Fruit fly (Drosophila melanogaster) whole organism, adult: ENCODE measurements around the gene nonC.

Source experiments
- CG11617 ChIP-seq: fragments of 200-800 bp; sonication (Bioruptor generic); optimal IDR thresholded peaks from 2 replicates; lab custom pipeline; 2017; ENCODE audit warnings: mild to moderate bottlenecking, missing biosample characterization, missing genetic modification reagents, missing genetic modification characterization
- CG12768 ChIP-seq: fragments of 200-800 bp; sonication (Bioruptor generic); optimal IDR thresholded peaks from 2 replicates; lab custom pipeline; 2017; ENCODE audit warnings: missing biosample characterization, missing genetic modification characterization, mild to moderate bottlenecking, moderate library complexity, missing genetic modification reagents
- CG14711 ChIP-seq: fragments of 200-800 bp; sonication (Bioruptor generic); optimal IDR thresholded peaks from 2 replicates; lab custom pipeline; 2018; ENCODE audit warnings: missing biosample characterization, mild to moderate bottlenecking, missing genetic modification characterization, moderate library complexity
- CG1620 ChIP-seq: fragments of 200-800 bp; sonication (Bioruptor generic); optimal IDR thresholded peaks from 2 replicates; lab custom pipeline; 2016; ENCODE audit warnings: missing biosample characterization, missing genetic modification characterization
- CG33017 ChIP-seq: fragments of 200-800 bp; sonication (Bioruptor generic); optimal IDR thresholded peaks from 2 replicates; lab custom pipeline; 2018; ENCODE audit warnings: missing biosample characterization, mild to moderate bottlenecking, missing genetic modification characterization, moderate library complexity
- CG5204 ChIP-seq: fragments of 200-800 bp; sonication (Bioruptor generic); optimal IDR thresholded peaks from 2 replicates; lab custom pipeline; 2016; ENCODE audit warnings: missing biosample characterization, missing genetic modification characterization
- CG7045 ChIP-seq: fragments of 200-800 bp; sonication (Bioruptor generic); optimal IDR thresholded peaks from 2 replicates; lab custom pipeline; 2017; ENCODE audit warnings: missing biosample characterization, mild to moderate bottlenecking, missing genetic modification characterization
- CG7101 ChIP-seq: fragments of 200-800 bp; sonication (Bioruptor generic); optimal IDR thresholded peaks from 2 replicates; lab custom pipeline; 2018; ENCODE audit warnings: missing biosample characterization, mild to moderate bottlenecking, missing genetic modification characterization, moderate library complexity
- Clk ChIP-seq: fragments of 200-800 bp; sonication (Bioruptor generic); optimal IDR thresholded peaks from 2 replicates; lab custom pipeline; 2017; ENCODE audit warnings: missing biosample characterization, missing genetic modification characterization
- Crg-1 ChIP-seq: fragments of 200-800 bp; sonication (Bioruptor generic); optimal IDR thresholded peaks from 2 replicates; lab custom pipeline; 2016; ENCODE audit warnings: missing biosample characterization, missing genetic modification characterization
- Hr96 ChIP-seq: fragments of 200-800 bp; sonication (Bioruptor generic); optimal IDR thresholded peaks from 2 replicates; lab custom pipeline; 2016; ENCODE audit warnings: missing biosample characterization, missing genetic modification characterization
- Mnt ChIP-seq: fragments of 200-800 bp; sonication (Bioruptor generic); optimal IDR thresholded peaks from 2 replicates; lab custom pipeline; 2016; ENCODE audit warnings: missing biosample characterization, mild to moderate bottlenecking, missing genetic modification characterization
- bab1 ChIP-seq: fragments of 200-800 bp; sonication (Bioruptor generic); optimal IDR thresholded peaks from 3 replicates; lab custom pipeline; 2019; ENCODE audit warnings: missing biosample characterization, mild to moderate bottlenecking, missing genetic modification characterization, moderate library complexity
- cic ChIP-seq: fragments of 200-800 bp; sonication (Bioruptor generic); optimal IDR thresholded peaks from 2 replicates; lab custom pipeline; 2017; ENCODE audit warnings: missing biosample characterization, mild to moderate bottlenecking, missing genetic modification characterization, moderate library complexity
- cnc ChIP-seq, 2 experiments: fragments of >200 bp; optimal IDR thresholded peaks; 2 replicates each; lab custom pipeline; 2017
- kay ChIP-seq: fragments of 200-800 bp; sonication (Bioruptor generic); peaks from one replicate; lab custom pipeline; 2016; ENCODE audit warnings: missing biosample characterization, missing genetic modification characterization, borderline replicate concordance
- ovo ChIP-seq: fragments of 200-800 bp; sonication (Bioruptor generic); optimal IDR thresholded peaks from 2 replicates; lab custom pipeline; 2016; ENCODE audit warnings: missing biosample characterization, missing genetic modification characterization
- pad ChIP-seq: fragments of 200-800 bp; sonication (Bioruptor generic); optimal IDR thresholded peaks from 3 replicates; lab custom pipeline; 2017; ENCODE audit warnings: missing biosample characterization, missing genetic modification characterization, mild to moderate bottlenecking, moderate library complexity, missing genetic modification reagents
- tj ChIP-seq: fragments of 200-800 bp; sonication (Bioruptor generic); optimal IDR thresholded peaks from 3 replicates; lab custom pipeline; 2017; ENCODE audit warnings: missing biosample characterization, mild to moderate bottlenecking, missing genetic modification characterization, moderate library complexity
- toe ChIP-seq: fragments of 200-800 bp; sonication (Bioruptor generic); optimal IDR thresholded peaks from 2 replicates; lab custom pipeline; 2016; ENCODE audit warnings: missing biosample characterization, missing genetic modification characterization

The nonC gene

DNA sequence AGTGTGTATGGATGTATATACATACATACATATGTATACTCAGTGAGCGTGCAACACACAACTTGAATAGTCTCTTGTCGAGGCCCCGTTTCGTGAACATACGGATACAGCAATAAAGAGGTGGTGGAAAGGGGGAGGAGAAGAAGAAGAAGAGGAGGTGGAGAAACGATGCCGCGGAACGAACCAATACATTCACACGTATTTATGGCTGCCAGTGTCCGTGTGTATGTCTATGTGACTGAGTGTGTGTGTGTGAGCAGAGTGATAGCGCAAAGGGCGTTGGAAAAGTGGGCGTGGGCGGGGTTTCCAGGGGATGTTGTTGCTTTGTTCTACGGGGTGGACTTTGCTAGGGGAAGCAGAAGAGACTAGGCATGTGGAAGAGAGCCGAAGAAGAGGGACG, 29.1 kb downstream of the nonC start:
- TF ChIP-seq CG7045 (GFP tag; lab: Kevin White, UChicago) = no peak
- TF ChIP-seq Crg-1 (GFP tag; lab: Kevin White, UChicago) = peak; percentile 8
- TF ChIP-seq pad = peak; percentile 72
- TF ChIP-seq tj (GFP tag; lab: Kevin White, UChicago) = peak; percentile 69
- no peak for TF ChIP-seq CG33017 (tag; lab: Kevin White, UChicago)
- TF ChIP-seq cic (GFP tag; lab: Kevin White, UChicago) = peak; percentile 1
- peak; percentile 52 for TF ChIP-seq CG12768
- TF ChIP-seq Mnt = no peak

DNA sequence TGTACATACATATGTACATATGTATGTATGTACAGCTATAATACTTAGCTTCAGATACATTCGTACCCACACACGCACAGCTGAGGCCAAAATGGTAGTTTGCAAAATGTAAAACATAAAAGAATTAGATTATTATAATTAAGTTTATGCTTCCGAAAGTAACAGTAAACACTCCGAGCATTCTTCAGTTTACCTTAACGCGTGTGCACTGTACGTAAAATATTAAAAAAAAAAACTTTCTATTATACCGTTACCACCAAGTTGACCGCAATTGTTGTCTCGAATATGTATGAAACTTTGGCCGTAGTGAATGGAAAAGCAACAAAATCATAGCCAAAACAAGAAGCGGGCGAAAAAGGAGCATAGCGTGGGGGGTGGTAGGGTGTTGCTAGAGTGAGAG, 30.3 kb downstream of the nonC start:
- no peak for TF ChIP-seq CG12768
- TF ChIP-seq CG33017 (tag; lab: Kevin White, UChicago) = peak; percentile 34
- TF ChIP-seq CG1620 (GFP tag; lab: Kevin White, UChicago) = no peak
- peak; percentile 19 for TF ChIP-seq bab1 (GFP tag; lab: Kevin White, UChicago)
- TF ChIP-seq kay (GFP tag; lab: Kevin White, UChicago) = no peak
- peak; percentile 35 for TF ChIP-seq CG7101 (tag; lab: Kevin White, UChicago)
- no peak for TF ChIP-seq Crg-1 (GFP tag; lab: Kevin White, UChicago)
- peak; percentile 35 for TF ChIP-seq CG14711
- peak; percentile 8 for TF ChIP-seq CG7045 (GFP tag; lab: Kevin White, UChicago)

DNA sequence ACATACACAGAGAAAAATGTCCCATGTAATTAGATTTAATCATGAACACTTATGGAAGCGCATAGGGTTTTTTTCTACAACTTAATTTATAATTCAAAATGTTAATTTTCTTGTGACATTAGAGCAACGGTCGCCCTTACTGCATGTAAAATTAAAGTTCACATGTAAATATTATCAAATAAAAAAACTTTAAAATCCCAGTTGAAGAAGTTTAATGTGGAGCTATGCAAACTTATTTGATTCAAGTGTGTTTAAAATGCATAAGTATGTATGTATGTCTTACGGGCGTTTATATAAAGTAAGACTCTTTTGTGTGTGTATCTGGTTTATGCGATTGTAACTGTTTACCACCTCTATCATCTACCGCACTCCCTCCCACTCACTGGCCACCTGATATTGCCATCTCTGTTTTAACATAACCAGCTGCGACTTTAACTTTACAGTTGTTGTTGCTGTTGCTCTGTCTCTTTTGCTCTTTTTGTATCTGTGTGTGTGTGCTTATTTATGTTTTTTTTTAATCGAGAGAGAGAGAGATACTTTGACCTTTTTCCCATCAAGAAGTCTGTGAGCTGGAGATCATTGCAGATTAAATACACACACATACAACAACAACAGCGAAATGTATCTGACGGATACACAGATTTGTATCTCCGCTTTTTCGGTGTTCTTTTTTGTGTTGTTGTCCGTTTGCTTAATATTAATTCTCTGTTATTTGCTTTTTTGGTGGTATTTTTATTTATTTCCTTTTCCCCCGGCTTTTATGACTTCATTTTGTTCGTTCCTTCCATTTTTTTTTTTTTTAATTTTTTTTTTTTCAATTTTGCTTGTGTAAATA, 31.3 kb downstream of the nonC start:
- TF ChIP-seq Crg-1 (GFP tag; lab: Kevin White, UChicago) = no peak
- no peak for TF ChIP-seq CG33017 (tag; lab: Kevin White, UChicago)
- TF ChIP-seq CG11617 (GFP tag; lab: Kevin White, UChicago) = peak; percentile 13
- TF ChIP-seq tj (GFP tag; lab: Kevin White, UChicago) = peak; percentile 32
- TF ChIP-seq CG7101 (tag; lab: Kevin White, UChicago) = peak; percentile 48
- peak; percentile 37 for TF ChIP-seq CG5204 (GFP tag; lab: Kevin White, UChicago)
- TF ChIP-seq bab1 (GFP tag; lab: Kevin White, UChicago) = peak; percentile 90
- TF ChIP-seq Mnt = peak; percentile 16

DNA sequence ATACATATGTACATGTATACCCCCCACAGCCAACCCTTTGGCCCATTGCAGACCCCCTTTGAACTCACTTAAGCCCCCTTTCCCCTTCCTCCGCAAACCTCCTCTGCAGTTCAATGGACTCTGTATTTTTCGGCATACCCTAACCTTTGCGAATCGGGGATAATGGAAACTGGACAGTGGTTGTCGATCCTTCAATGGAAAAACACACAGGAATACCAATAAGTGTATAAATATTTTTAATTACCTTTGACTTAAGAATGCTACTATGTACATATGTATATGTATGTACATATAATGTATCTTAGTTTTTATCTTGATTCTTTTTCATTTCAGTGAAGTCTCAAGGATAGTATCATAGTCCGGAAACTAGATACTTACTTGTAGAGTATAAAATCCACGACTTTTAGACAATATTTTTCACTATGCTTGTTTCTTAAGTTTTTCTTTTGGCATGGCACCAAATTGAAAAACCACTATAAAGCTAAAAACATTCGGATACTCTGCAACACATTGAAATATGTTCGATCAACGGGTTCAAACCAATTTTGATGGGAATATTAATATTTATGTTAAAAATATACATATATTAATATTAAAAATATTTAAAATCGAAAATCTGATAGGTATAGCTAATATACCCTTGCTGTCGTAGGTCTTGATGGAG, 32.2 kb downstream of the nonC start:
- TF ChIP-seq Clk (no peak), cnc (optimal IDR thresholded peaks at IDR 0.05; lab: Kevin White, UChicago) (no peak), CG33017 (tag; lab: Kevin White, UChicago) (peak; percentile 10), Crg-1 (GFP tag; lab: Kevin White, UChicago) (no peak), ovo (no peak), tj (GFP tag; lab: Kevin White, UChicago) (no peak), CG12768 (no peak), CG14711 (peak; percentile 52), cic (GFP tag; lab: Kevin White, UChicago) (no peak), pad (no peak), Hr96 (no peak), CG5204 (GFP tag; lab: Kevin White, UChicago) (no peak), CG11617 (GFP tag; lab: Kevin White, UChicago) (no peak), kay (GFP tag; lab: Kevin White, UChicago) (no peak), toe (GFP tag; lab: Kevin White, UChicago) (no peak), Mnt (no peak), CG7101 (tag; lab: Kevin White, UChicago) (peak; percentile 16), CG7045 (GFP tag; lab: Kevin White, UChicago) (no peak), CG1620 (GFP tag; lab: Kevin White, UChicago) (no peak), bab1 (GFP tag; lab: Kevin White, UChicago) (peak; percentile 72)

DNA sequence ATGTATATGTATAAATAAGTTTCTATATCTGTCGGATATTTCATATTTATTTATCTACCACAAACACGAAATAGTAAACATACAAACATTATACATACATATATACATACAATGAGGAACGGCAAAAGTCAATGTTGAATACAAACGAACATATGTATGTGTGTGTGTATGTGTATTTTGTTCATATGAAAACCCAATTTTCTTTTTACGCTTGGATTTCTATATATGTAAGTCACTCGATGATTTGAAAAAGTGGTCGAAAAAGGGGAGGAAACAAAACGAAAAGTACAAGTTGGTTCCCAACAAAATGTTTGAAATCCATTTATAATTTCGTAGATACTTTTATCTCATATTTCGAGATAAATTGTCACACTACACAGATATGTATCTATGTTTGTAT, 33.0 kb downstream of the nonC start:
- TF ChIP-seq kay (GFP tag; lab: Kevin White, UChicago) (peak; percentile 73), CG5204 (GFP tag; lab: Kevin White, UChicago) (no peak)

DNA sequence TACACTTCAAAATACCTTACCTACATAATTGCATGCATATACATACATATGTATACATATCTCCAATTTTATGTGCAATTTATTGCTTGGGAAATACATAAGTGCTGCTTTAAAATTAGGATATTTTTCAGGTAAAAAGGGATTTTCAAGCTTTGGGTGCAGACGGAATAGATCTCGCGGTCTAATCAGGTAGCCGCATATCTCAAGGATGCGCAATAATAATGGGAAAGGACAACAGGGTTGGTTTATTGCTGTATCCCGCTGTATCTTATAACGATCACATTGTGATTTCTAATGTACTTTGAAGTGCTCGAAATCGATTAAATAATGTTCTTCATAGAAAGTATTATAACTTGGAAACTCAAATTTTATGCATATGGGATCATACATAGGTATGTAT, 33.4 kb downstream of the nonC start:
- TF ChIP-seq CG14711 (no peak), CG7045 (GFP tag; lab: Kevin White, UChicago) (no peak), cnc (optimal IDR thresholded peaks at IDR 0.05; lab: Kevin White, UChicago) (no peak), cic (GFP tag; lab: Kevin White, UChicago) (no peak), tj (GFP tag; lab: Kevin White, UChicago) (no peak), CG11617 (GFP tag; lab: Kevin White, UChicago) (no peak), CG7101 (tag; lab: Kevin White, UChicago) (no peak), pad (no peak), kay (GFP tag; lab: Kevin White, UChicago) (no peak), Hr96 (no peak), Mnt (no peak), CG12768 (no peak), Crg-1 (GFP tag; lab: Kevin White, UChicago) (no peak), CG1620 (GFP tag; lab: Kevin White, UChicago) (no peak), Clk (no peak), toe (GFP tag; lab: Kevin White, UChicago) (no peak), ovo (no peak), bab1 (GFP tag; lab: Kevin White, UChicago) (no peak)
